ENCODE assay signal across 1 fruit fly cellular context in the genomic region with DNA sequence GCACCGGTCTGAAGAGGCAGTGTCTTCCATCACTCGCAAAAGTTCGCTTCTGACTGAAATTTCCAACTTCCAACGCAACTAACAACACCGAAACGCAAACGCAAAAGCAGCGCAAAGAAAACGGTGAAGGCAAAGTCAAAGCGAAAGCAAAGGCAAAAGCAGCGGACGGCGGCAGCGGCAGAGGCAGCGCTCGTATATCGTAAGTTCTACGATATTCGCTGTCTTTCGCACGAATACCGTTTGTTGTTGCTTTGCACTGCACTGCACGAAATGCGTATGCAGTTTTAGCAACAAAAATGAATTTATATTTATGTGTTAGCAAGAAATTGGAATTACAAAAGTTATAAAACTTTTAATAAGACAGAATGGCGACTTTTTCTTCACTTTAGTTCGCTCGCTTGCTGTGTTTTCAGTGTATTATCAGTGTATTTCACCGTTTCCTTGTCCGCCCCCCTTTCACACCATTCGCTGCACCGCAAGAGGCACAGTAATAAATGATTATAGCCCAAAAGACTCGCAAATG.
TF ChIP-seq lines count a peak whose summit lies in the region.

A gene (minus strand): TSS at position 51 of the 523 bp plus-strand sequence.

TF ChIP-seq in whole organism, embryonic, 481 proteins besides CTCF, POLR2A, EP300 and RAD21 (continued from another document and continues in another):
- peak; percentile 0 for TF ChIP-seq luna (GFP tag; optimal IDR thresholded peaks at IDR 0.05; lab: Kevin White, UChicago)
- TF ChIP-seq CG7745 (tag; optimal IDR thresholded peaks at IDR 0.05; lab: Kevin White, UChicago): no peak
- peak; percentile 73 for TF ChIP-seq Chrac-16 (GFP tag; optimal IDR thresholded peaks at IDR 0.05; lab: Kevin White, UChicago)
- peak; percentile 85 for TF ChIP-seq CG14667 (GFP tag; IDR thresholded peaks at IDR 0.05; lab: Robert Waterston, UW)
- peak; percentile 60 for TF ChIP-seq Gsc (GFP tag; IDR thresholded peaks at IDR 0.05; lab: Robert Waterston, UW)
- TF ChIP-seq fd96Cb (tag; optimal IDR thresholded peaks at IDR 0.05; lab: Kevin White, UChicago): peak; percentile 79
- TF ChIP-seq Dp (GFP tag; optimal IDR thresholded peaks at IDR 0.05; lab: Kevin White, UChicago): no peak
- TF ChIP-seq CG12299 (tag; optimal IDR thresholded peaks at IDR 0.05; lab: Kevin White, UChicago): peak; percentile 71
- TF ChIP-seq CG11504 (tag; optimal IDR thresholded peaks at IDR 0.05; lab: Kevin White, UChicago): peak; percentile 88
- no peak for TF ChIP-seq ftz-f1 (GFP tag; optimal IDR thresholded peaks at IDR 0.05; lab: Kevin White, UChicago)
- peak; percentile 97 for TF ChIP-seq Ets65A (GFP tag; lab: Kevin White, UChicago)
- TF ChIP-seq CG7556 (GFP tag; optimal IDR thresholded peaks at IDR 0.05; lab: Kevin White, UChicago): peak; percentile 86
- TF ChIP-seq CG11696 (GFP tag; IDR thresholded peaks at IDR 0.05; lab: Robert Waterston, UW): peak; percentile 50
- peak; percentile 79 for TF ChIP-seq Optix (GFP tag; IDR thresholded peaks at IDR 0.05; lab: Robert Waterston, UW)
- no peak for TF ChIP-seq CG13287 (GFP tag; IDR thresholded peaks at IDR 0.05; lab: Robert Waterston, UW; ENCODE audit: partially characterized antibody)
- TF ChIP-seq NfI (GFP tag; optimal IDR thresholded peaks at IDR 0.05; lab: Kevin White, UChicago): peak; percentile 81
- TF ChIP-seq HLH54F (GFP tag; optimal IDR thresholded peaks at IDR 0.05; lab: Kevin White, UChicago): peak; percentile 52
- TF ChIP-seq gsb (GFP tag; IDR thresholded peaks at IDR 0.05; lab: Robert Waterston, UW): peak; percentile 48; the same call in 1 of the 2 replicates
- peak; percentile 75 for TF ChIP-seq Sox100B (GFP tag; optimal IDR thresholded peaks at IDR 0.05; lab: Kevin White, UChicago)
- TF ChIP-seq dysf (GFP tag; IDR thresholded peaks at IDR 0.05; lab: Robert Waterston, UW): peak; percentile 87
- TF ChIP-seq CG6683 (GFP tag; optimal IDR thresholded peaks at IDR 0.05; lab: Kevin White, UChicago): peak; percentile 72
- peak; percentile 15 for TF ChIP-seq MESR4 (GFP tag; optimal IDR thresholded peaks at IDR 0.05; lab: Kevin White, UChicago)
- TF ChIP-seq D19B (GFP tag; optimal IDR thresholded peaks at IDR 0.05; lab: Kevin White, UChicago): peak; percentile 55
- TF ChIP-seq z (GFP tag; IDR thresholded peaks at IDR 0.05; lab: Robert Waterston, UW): 0 out of 3 replicates have a peak, but pooled peaks have one; percentile 18
- TF ChIP-seq Bdp1 (GFP tag; optimal IDR thresholded peaks at IDR 0.05; lab: Kevin White, UChicago): peak; percentile 55
- TF ChIP-seq CG10321 (GFP tag; IDR thresholded peaks at IDR 0.05; lab: Robert Waterston, UW): peak; percentile 52; the same call in 1 of the 2 replicates
- peak; percentile 35 for TF ChIP-seq Dip3 (GFP tag; optimal IDR thresholded peaks at IDR 0.05; lab: Kevin White, UChicago)
- TF ChIP-seq Kr (GFP tag; optimal IDR thresholded peaks at IDR 0.05; lab: Kevin White, UChicago): no peak
- peak; percentile 60; the same call in 1 of the 2 replicates for TF ChIP-seq wdn (GFP tag; IDR thresholded peaks at IDR 0.05; lab: Robert Waterston, UW)
- no peak for TF ChIP-seq BEAF-32 (GFP tag; optimal IDR thresholded peaks at IDR 0.05; lab: Kevin White, UChicago)
- peak; percentile 26 for TF ChIP-seq zfh2 (GFP tag; optimal IDR thresholded peaks at IDR 0.05; lab: Kevin White, UChicago)
- TF ChIP-seq jing (GFP tag; optimal IDR thresholded peaks at IDR 0.05; lab: Kevin White, UChicago): peak; percentile 52
- TF ChIP-seq CG3726 (GFP tag; IDR thresholded peaks at IDR 0.05; lab: Robert Waterston, UW): peak; percentile 69; the same call in 2 of the 3 replicates
- peak; percentile 78 for TF ChIP-seq salm (tag; optimal IDR thresholded peaks at IDR 0.05; lab: Kevin White, UChicago)
- TF ChIP-seq CG4328 (GFP tag; optimal IDR thresholded peaks at IDR 0.05; lab: Kevin White, UChicago): peak; percentile 26
- no peak for TF ChIP-seq abd-A (tag; optimal IDR thresholded peaks at IDR 0.05; lab: Kevin White, UChicago)
- no peak for TF ChIP-seq Sin3A (optimal IDR thresholded peaks at IDR 0.05; lab: Kevin White, UChicago)
- TF ChIP-seq Oli (tag; optimal IDR thresholded peaks at IDR 0.05; lab: Kevin White, UChicago): peak; percentile 85
- TF ChIP-seq kah (GFP tag; optimal IDR thresholded peaks at IDR 0.05; lab: Kevin White, UChicago): peak; percentile 66
- TF ChIP-seq tin (GFP tag; optimal IDR thresholded peaks at IDR 0.05; lab: Kevin White, UChicago): peak; percentile 84
- peak; percentile 55; the same call in 1 of the 2 replicates for TF ChIP-seq al (GFP tag; IDR thresholded peaks at IDR 0.05; lab: Robert Waterston, UW)
- TF ChIP-seq CG2199 (GFP tag; IDR thresholded peaks at IDR 0.05; lab: Robert Waterston, UW): no peak
- no peak for TF ChIP-seq vnd (GFP tag; IDR thresholded peaks at IDR 0.05; lab: Robert Waterston, UW; ENCODE audit: partially characterized antibody)
- TF ChIP-seq lov (optimal IDR thresholded peaks at IDR 0.05; lab: Kevin White, UChicago): no peak
- TF ChIP-seq lov (GFP tag; IDR thresholded peaks at IDR 0.05; lab: Robert Waterston, UW): peak; percentile 85
- TF ChIP-seq CG16779 (GFP tag; IDR thresholded peaks at IDR 0.05; lab: Robert Waterston, UW): peak; percentile 62; the same call in 1 of the 2 replicates
- TF ChIP-seq CG30020 (tag; optimal IDR thresholded peaks at IDR 0.05; lab: Kevin White, UChicago): peak; percentile 8
- no peak for TF ChIP-seq HLH4C (GFP tag; IDR thresholded peaks at IDR 0.05; lab: Robert Waterston, UW; ENCODE audit: partially characterized antibody)
- TF ChIP-seq bsh (GFP tag; optimal IDR thresholded peaks at IDR 0.05; lab: Kevin White, UChicago): peak; percentile 8 to 90
- TF ChIP-seq CG18619 (GFP tag; optimal IDR thresholded peaks at IDR 0.05; lab: Kevin White, UChicago): peak; percentile 67
- no peak for TF ChIP-seq HLHmδ (GFP tag; optimal IDR thresholded peaks at IDR 0.05; lab: Kevin White, UChicago)
- peak; percentile 20 for TF ChIP-seq CG18011 (GFP tag; optimal IDR thresholded peaks at IDR 0.05; lab: Kevin White, UChicago)
- TF ChIP-seq CG33557 (GFP tag; optimal IDR thresholded peaks at IDR 0.05; lab: Kevin White, UChicago): peak; percentile 42
- TF ChIP-seq ab (GFP tag; optimal IDR thresholded peaks at IDR 0.05; lab: Kevin White, UChicago): peak; percentile 31
- no peak for TF ChIP-seq Trl (optimal IDR thresholded peaks at IDR 0.05; lab: Kevin White, UChicago)
- TF ChIP-seq Trl (GFP tag; optimal IDR thresholded peaks at IDR 0.05; lab: Kevin White, UChicago): peak; percentile 88
- TF ChIP-seq Doc3 (GFP tag; IDR thresholded peaks at IDR 0.05; lab: Robert Waterston, UW; ENCODE audit: partially characterized antibody): no peak
- peak; percentile 57 for TF ChIP-seq Fer2 (tag; optimal IDR thresholded peaks at IDR 0.05; lab: Kevin White, UChicago)
- TF ChIP-seq CG8765 (GFP tag; IDR thresholded peaks at IDR 0.05; lab: Robert Waterston, UW): peak; percentile 64; the same call in 1 of the 2 replicates
- TF ChIP-seq Dll (GFP tag; IDR thresholded peaks at IDR 0.05; lab: Robert Waterston, UW; ENCODE audit: partially characterized antibody): no peak
- TF ChIP-seq p53 (GFP tag; optimal IDR thresholded peaks at IDR 0.05; lab: Kevin White, UChicago): peak; percentile 11
- TF ChIP-seq CG1529 (GFP tag; optimal IDR thresholded peaks at IDR 0.05; lab: Kevin White, UChicago): peak; percentile 78
- TF ChIP-seq Dip2 (GFP tag; IDR thresholded peaks at IDR 0.05; lab: Robert Waterston, UW): no peak
- TF ChIP-seq Mes4 (GFP tag; optimal IDR thresholded peaks at IDR 0.05; lab: Kevin White, UChicago): peak; percentile 72
- TF ChIP-seq CG11398 (GFP tag; optimal IDR thresholded peaks at IDR 0.05; lab: Kevin White, UChicago): peak; percentile 45
- TF ChIP-seq Ravus (GFP tag; IDR thresholded peaks at IDR 0.05; lab: Robert Waterston, UW): peak; percentile 61
- peak; percentile 87 for TF ChIP-seq otp (GFP tag; IDR thresholded peaks at IDR 0.05; lab: Robert Waterston, UW)
- TF ChIP-seq CG10431 (GFP tag; optimal IDR thresholded peaks at IDR 0.05; lab: Kevin White, UChicago): peak; percentile 50
- TF ChIP-seq run (tag; optimal IDR thresholded peaks at IDR 0.05; lab: Kevin White, UChicago): peak; percentile 56
- peak; percentile 58 for TF ChIP-seq wek (GFP tag; optimal IDR thresholded peaks at IDR 0.05; lab: Kevin White, UChicago)
- peak; percentile 74 for TF ChIP-seq nerfin-1 (tag; optimal IDR thresholded peaks at IDR 0.05; lab: Kevin White, UChicago)
- TF ChIP-seq Six4 (GFP tag; optimal IDR thresholded peaks at IDR 0.05; lab: Kevin White, UChicago): peak; percentile 75
- peak; percentile 26 for TF ChIP-seq schlank (tag; optimal IDR thresholded peaks at IDR 0.05; lab: Kevin White, UChicago)
- TF ChIP-seq Blimp-1 (GFP tag; optimal IDR thresholded peaks at IDR 0.05; lab: Kevin White, UChicago): peak; percentile 85
- TF ChIP-seq CG13296 (GFP tag; optimal IDR thresholded peaks at IDR 0.05; lab: Kevin White, UChicago): peak; percentile 72
- TF ChIP-seq ssp (GFP tag; IDR thresholded peaks at IDR 0.05; lab: Robert Waterston, UW): peak; percentile 63
- TF ChIP-seq unpg (GFP tag; optimal IDR thresholded peaks at IDR 0.05; lab: Kevin White, UChicago): peak; percentile 89
- peak; percentile 79 for TF ChIP-seq CG3281 (GFP tag; optimal IDR thresholded peaks at IDR 0.05; lab: Kevin White, UChicago)
- peak; percentile 37 for TF ChIP-seq trh (GFP tag; optimal IDR thresholded peaks at IDR 0.05; lab: Kevin White, UChicago)
- no peak for TF ChIP-seq CG14860 (GFP tag; IDR thresholded peaks at IDR 0.05; lab: Robert Waterston, UW; ENCODE audit: partially characterized antibody)
- TF ChIP-seq vfl (GFP tag; optimal IDR thresholded peaks at IDR 0.05; lab: Kevin White, UChicago): peak; percentile 43
- TF ChIP-seq cad (GFP tag; optimal IDR thresholded peaks at IDR 0.05; lab: Kevin White, UChicago): no peak
- peak; percentile 81 for TF ChIP-seq Atf6 (GFP tag; IDR thresholded peaks at IDR 0.05; lab: Robert Waterston, UW)
- peak; percentile 66 for TF ChIP-seq Hand (GFP tag; optimal IDR thresholded peaks at IDR 0.05; lab: Kevin White, UChicago)
- no peak for TF ChIP-seq CG12769 (tag; optimal IDR thresholded peaks at IDR 0.05; lab: Kevin White, UChicago)
- TF ChIP-seq nom (GFP tag; optimal IDR thresholded peaks at IDR 0.05; lab: Kevin White, UChicago): peak; percentile 26
- TF ChIP-seq CG8478 (optimal IDR thresholded peaks at IDR 0.05; lab: Kevin White, UChicago): no peak
- peak; percentile 67 for TF ChIP-seq tx (GFP tag; optimal IDR thresholded peaks at IDR 0.05; lab: Kevin White, UChicago)
- TF ChIP-seq bbx (GFP tag; IDR thresholded peaks at IDR 0.05; lab: Robert Waterston, UW; ENCODE audit: partially characterized antibody): no peak
- TF ChIP-seq CG17361 (GFP tag; IDR thresholded peaks at IDR 0.05; lab: Robert Waterston, UW): peak; percentile 85
- TF ChIP-seq Usf (GFP tag; optimal IDR thresholded peaks at IDR 0.05; lab: Kevin White, UChicago): peak; percentile 25
- TF ChIP-seq hth (optimal IDR thresholded peaks at IDR 0.05; lab: Kevin White, UChicago): no peak
- TF ChIP-seq CG42726 (GFP tag; IDR thresholded peaks at IDR 0.05; lab: Robert Waterston, UW; ENCODE audit: partially characterized antibody): no peak
- TF ChIP-seq lola (GFP tag; optimal IDR thresholded peaks at IDR 0.05; lab: Kevin White, UChicago): peak in 1 of 3 experiments; percentile 75
- TF ChIP-seq hbn (GFP tag; IDR thresholded peaks at IDR 0.05; lab: Robert Waterston, UW; ENCODE audit: partially characterized antibody): no peak
- TF ChIP-seq CG15073 (GFP tag; optimal IDR thresholded peaks at IDR 0.05; lab: Kevin White, UChicago): peak; percentile 1
- TF ChIP-seq CG3065 (GFP tag; optimal IDR thresholded peaks at IDR 0.05; lab: Kevin White, UChicago): peak; percentile 34
- peak; percentile 86 to 87 for TF ChIP-seq Pdp1 (GFP tag; optimal IDR thresholded peaks at IDR 0.05; lab: Kevin White, UChicago)
- peak; percentile 62 for TF ChIP-seq Adf1 (GFP tag; IDR thresholded peaks at IDR 0.05; lab: Robert Waterston, UW)
- TF ChIP-seq CG10366 (GFP tag; IDR thresholded peaks at IDR 0.05; lab: Robert Waterston, UW): peak; percentile 87
- peak; percentile 65 for TF ChIP-seq CG33213 (GFP tag; optimal IDR thresholded peaks at IDR 0.05; lab: Kevin White, UChicago)
- peak; percentile 80 for TF ChIP-seq en (GFP tag; optimal IDR thresholded peaks at IDR 0.05; lab: Kevin White, UChicago)
- peak; percentile 77 for TF ChIP-seq onecut (GFP tag; IDR thresholded peaks at IDR 0.05; lab: Robert Waterston, UW)
- TF ChIP-seq so (GFP tag; IDR thresholded peaks at IDR 0.05; lab: Robert Waterston, UW): peak; percentile 90
- peak; percentile 37; the same call in 1 of the 2 replicates for TF ChIP-seq CG11085 (GFP tag; IDR thresholded peaks at IDR 0.05; lab: Robert Waterston, UW)
- TF ChIP-seq Atf3 (GFP tag; optimal IDR thresholded peaks at IDR 0.05; lab: Kevin White, UChicago): peak; percentile 63
- TF ChIP-seq Dref (GFP tag; IDR thresholded peaks at IDR 0.05; lab: Robert Waterston, UW): no peak
- peak; percentile 47; the same call in 1 of the 2 replicates for TF ChIP-seq MBD-R2 (GFP tag; IDR thresholded peaks at IDR 0.05; lab: Robert Waterston, UW)
- TF ChIP-seq CG17186 (GFP tag; optimal IDR thresholded peaks at IDR 0.05; lab: Kevin White, UChicago): peak; percentile 24
- TF ChIP-seq pfk (GFP tag; optimal IDR thresholded peaks at IDR 0.05; lab: Kevin White, UChicago): no peak
- peak; percentile 83 for TF ChIP-seq org-1 (GFP tag; optimal IDR thresholded peaks at IDR 0.05; lab: Kevin White, UChicago)
- peak; percentile 68 for TF ChIP-seq CG5180 (GFP tag; optimal IDR thresholded peaks at IDR 0.05; lab: Kevin White, UChicago)
- peak; percentile 58 to 82 for TF ChIP-seq Hr51 (GFP tag; optimal IDR thresholded peaks at IDR 0.05; lab: Kevin White, UChicago)
- TF ChIP-seq CG6791 (GFP tag; IDR thresholded peaks at IDR 0.05; lab: Robert Waterston, UW; ENCODE audit: partially characterized antibody): no peak
- peak; percentile 97 for TF ChIP-seq Med (GFP tag; lab: Kevin White, UChicago)
- TF ChIP-seq CG6254 (GFP tag; optimal IDR thresholded peaks at IDR 0.05; lab: Kevin White, UChicago): peak; percentile 78
- TF ChIP-seq trem (tag; optimal IDR thresholded peaks at IDR 0.05; lab: Kevin White, UChicago): peak; percentile 70
- TF ChIP-seq CG18599 (GFP tag; optimal IDR thresholded peaks at IDR 0.05; lab: Kevin White, UChicago): peak; percentile 90
- TF ChIP-seq gfzf (GFP tag; optimal IDR thresholded peaks at IDR 0.05; lab: Kevin White, UChicago): no peak
- TF ChIP-seq CG2116 (GFP tag; optimal IDR thresholded peaks at IDR 0.05; lab: Kevin White, UChicago): peak; percentile 27
- TF ChIP-seq CG12219 (GFP tag; optimal IDR thresholded peaks at IDR 0.05; lab: Kevin White, UChicago): peak; percentile 76
- peak; percentile 59 for TF ChIP-seq CG8281 (tag; optimal IDR thresholded peaks at IDR 0.05; lab: Kevin White, UChicago)
- peak; percentile 90 for TF ChIP-seq nmo (GFP tag; optimal IDR thresholded peaks at IDR 0.05; lab: Kevin White, UChicago)
- no peak for TF ChIP-seq yki (optimal IDR thresholded peaks at IDR 0.05; lab: Kevin White, UChicago)
